Worm (Caenorhabditis elegans) whole organism, L1 larva: ENCODE results near the gene Y56A3A.7.
"Not testable (repeated sequence)": the region's sequence is repeated elsewhere in the genome, so short reads cannot be mapped to it uniquely, and the experiment has no call there.

ENCODE experiments used
- ces-1 ChIP-seq: fragments of 150-350 bp; optimal IDR thresholded peaks from 2 replicates; lab custom pipeline; 2014; ENCODE audit warnings: missing biosample characterization, missing genetic modification reagents, missing genetic modification characterization
- lin-39 ChIP-seq: fragments of 150-350 bp; optimal IDR thresholded peaks from 2 replicates; lab custom pipeline; 2014; ENCODE audit warnings: missing biosample characterization, missing genetic modification reagents, missing genetic modification characterization
- mab-9 ChIP-seq: fragments of 200-800 bp; sonication (Bioruptor generic); IDR thresholded peaks from 2 replicates; pipeline ENCODE4 v1.3.6; 2022; ENCODE audit warnings: missing genetic modification reagents, missing genetic modification characterization, missing compliant biosample characterization
- nhr-11 ChIP-seq: fragments of 150-350 bp; optimal IDR thresholded peaks from 2 replicates; lab custom pipeline; 2014; ENCODE audit warnings: missing biosample characterization, missing genetic modification characterization

DNA sequence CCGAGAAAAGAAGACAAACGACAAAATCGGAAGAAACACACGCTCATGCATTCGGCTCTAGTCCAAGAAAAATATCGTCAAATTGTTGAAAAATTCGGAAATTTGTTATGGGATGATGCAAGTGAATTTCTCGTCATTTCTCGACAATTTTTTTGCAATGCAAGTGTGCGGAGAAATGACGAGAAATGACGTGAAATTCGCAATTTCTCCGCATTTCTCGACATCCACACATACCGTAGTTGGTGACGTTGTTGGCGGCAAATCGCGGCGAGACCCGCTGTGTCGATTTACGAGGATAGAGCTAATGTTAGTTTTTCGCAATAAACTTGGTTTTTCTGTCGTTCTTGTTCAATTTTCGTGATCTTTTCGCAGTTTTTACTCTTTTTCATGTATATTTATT, 7.6 kb downstream of the Y56A3A.7 start:
- not testable (repeated sequence) for TF ChIP-seq ces-1 (GFP tag; lab: Kevin White, UChicago); lin-39 (tag; lab: Kevin White, UChicago); nhr-11 (tag; lab: Kevin White, UChicago); mab-9 (GFP tag; lab: Robert Waterston, UW)
